Fruit fly (Drosophila melanogaster) whole organism, prepupa: ENCODE data around the gene CG31904.

Experiments
- CG10631 ChIP-seq: fragments of 200-800 bp; sonication (Bioruptor generic); optimal IDR thresholded peaks from 2 replicates; lab custom pipeline; 2016; ENCODE audit warnings: missing biosample characterization, missing genetic modification characterization
- CG10669 ChIP-seq: fragments of 200-800 bp; sonication (Bioruptor generic); optimal IDR thresholded peaks from 3 replicates; lab custom pipeline; 2018; ENCODE audit warnings: missing biosample characterization, mild to moderate bottlenecking, missing genetic modification characterization, moderate library complexity
- CG11294 ChIP-seq: fragments of 200-800 bp; sonication (Bioruptor generic); IDR thresholded peaks from 2 replicates; pipeline ENCODE4 v1.3.6; 2022; ENCODE audit warnings: missing biosample characterization, missing genetic modification characterization
- CG15336 ChIP-seq: fragments of 200-800 bp; sonication (Bioruptor generic); IDR thresholded peaks from 2 replicates; pipeline ENCODE4 v1.3.6; 2022; ENCODE audit warnings: missing biosample characterization, missing genetic modification characterization
- CG16779 ChIP-seq: fragments of 200-800 bp; sonication (Bioruptor generic); optimal IDR thresholded peaks from 3 replicates; lab custom pipeline; 2017; ENCODE audit warnings: missing biosample characterization, mild to moderate bottlenecking, missing genetic modification characterization
- CG3032 ChIP-seq: fragments of 200-800 bp; optimal IDR thresholded peaks from 2 replicates; lab custom pipeline; 2019; ENCODE audit warnings: missing biosample characterization, mild to moderate bottlenecking, missing genetic modification characterization, moderate library complexity
- CG32006 ChIP-seq: fragments of 200-800 bp; sonication (Bioruptor generic); optimal IDR thresholded peaks from 3 replicates; lab custom pipeline; 2017; ENCODE audit warnings: missing biosample characterization, mild to moderate bottlenecking, missing genetic modification characterization
- CG6163 ChIP-seq: fragments of 200-800 bp; sonication (Bioruptor generic); IDR thresholded peaks from 3 replicates; pipeline ENCODE4 v1.3.6; 2022; ENCODE audit warnings: missing biosample characterization, missing genetic modification characterization
- CG6276 ChIP-seq: fragments of 200-800 bp; sonication (Bioruptor generic); optimal IDR thresholded peaks from 2 replicates; lab custom pipeline; 2017; ENCODE audit warnings: missing biosample characterization, mild to moderate bottlenecking, missing genetic modification characterization
- CG6792 ChIP-seq: fragments of 200-800 bp; sonication (Bioruptor generic); optimal IDR thresholded peaks from 3 replicates; lab custom pipeline; 2016; ENCODE audit warnings: missing biosample characterization, missing genetic modification characterization
- CG6808 ChIP-seq: fragments of 200-800 bp; sonication (Bioruptor generic); optimal IDR thresholded peaks from 3 replicates; lab custom pipeline; 2017; ENCODE audit warnings: missing biosample characterization, missing genetic modification characterization, mild to moderate bottlenecking, moderate library complexity, missing genetic modification reagents
- CG6854 ChIP-seq: fragments of 200-800 bp; sonication (Bioruptor generic); optimal IDR thresholded peaks from 2 replicates; lab custom pipeline; 2017; ENCODE audit warnings: missing biosample characterization, mild to moderate bottlenecking, missing genetic modification characterization
- CG8319 ChIP-seq: fragments of 200-800 bp; sonication (Bioruptor generic); optimal IDR thresholded peaks from 3 replicates; lab custom pipeline; 2016; ENCODE audit warnings: missing biosample characterization, missing genetic modification characterization
- CG8632 ChIP-seq: fragments of 200-800 bp; sonication (Bioruptor generic); optimal IDR thresholded peaks from 3 replicates; lab custom pipeline; 2016; ENCODE audit warnings: missing biosample characterization, missing genetic modification characterization
- CG9139 ChIP-seq: fragments of 200-800 bp; sonication (Bioruptor generic); optimal IDR thresholded peaks from 3 replicates; lab custom pipeline; 2017; ENCODE audit warnings: missing biosample characterization, mild to moderate bottlenecking, missing genetic modification characterization
- Eip75B ChIP-seq: fragments of 200-800 bp; sonication (Bioruptor generic); optimal IDR thresholded peaks from 3 replicates; lab custom pipeline; 2016; ENCODE audit warnings: missing biosample characterization, missing genetic modification characterization
- Eip78C ChIP-seq: fragments of 200-800 bp; sonication (Bioruptor generic); peaks from one replicate; lab custom pipeline; 2016; ENCODE audit warnings: missing biosample characterization, missing genetic modification characterization
- Gug ChIP-seq: fragments of 200-800 bp; sonication (Bioruptor generic); IDR thresholded peaks from 2 replicates; pipeline ENCODE4 v1.3.6; 2022; ENCODE audit warnings: missing biosample characterization, missing genetic modification characterization
- Hr39 ChIP-seq: fragments of 200-800 bp; sonication (Bioruptor generic); optimal IDR thresholded peaks from 2 replicates; lab custom pipeline; 2016; ENCODE audit warnings: missing biosample characterization, missing genetic modification characterization
- Met ChIP-seq: fragments of 200-800 bp; sonication (Bioruptor generic); optimal IDR thresholded peaks from 3 replicates; lab custom pipeline; 2016; ENCODE audit warnings: missing biosample characterization, missing genetic modification characterization
- OdsH ChIP-seq: fragments of 200-800 bp; sonication (Bioruptor generic); optimal IDR thresholded peaks from 3 replicates; lab custom pipeline; 2016; ENCODE audit warnings: missing biosample characterization, missing genetic modification characterization
- Sox102F ChIP-seq: fragments of 200-800 bp; sonication (Bioruptor generic); optimal IDR thresholded peaks from 2 replicates; lab custom pipeline; 2016; ENCODE audit warnings: missing biosample characterization, mild to moderate bottlenecking, missing genetic modification characterization
- Sox14 ChIP-seq: fragments of 200-800 bp; sonication (Bioruptor generic); optimal IDR thresholded peaks from 3 replicates; lab custom pipeline; 2016; ENCODE audit warnings: missing biosample characterization, missing genetic modification characterization
- Sox15 ChIP-seq: fragments of 200-800 bp; sonication (Bioruptor generic); optimal IDR thresholded peaks from 3 replicates; lab custom pipeline; 2016; ENCODE audit warnings: missing biosample characterization, missing genetic modification characterization
- cyc ChIP-seq: fragments of 200-800 bp; sonication (Bioruptor generic); optimal IDR thresholded peaks from 3 replicates; lab custom pipeline; 2016; ENCODE audit warnings: missing biosample characterization, missing genetic modification characterization
- dac ChIP-seq: fragments of 200-800 bp; sonication (Bioruptor generic); optimal IDR thresholded peaks from 2 replicates; lab custom pipeline; 2017; ENCODE audit warnings: missing biosample characterization, mild to moderate bottlenecking, missing genetic modification characterization
- fd59A ChIP-seq: fragments of 200-800 bp; sonication (Bioruptor generic); optimal IDR thresholded peaks from 2 replicates; lab custom pipeline; 2017; ENCODE audit warnings: missing biosample characterization, mild to moderate bottlenecking, missing genetic modification characterization, missing genetic modification reagents
- fd85E ChIP-seq: fragments of 200-800 bp; sonication (Bioruptor generic); optimal IDR thresholded peaks from 3 replicates; lab custom pipeline; 2016; ENCODE audit warnings: missing biosample characterization, missing genetic modification characterization
- fkh ChIP-seq: fragments of 200-800 bp; sonication (Bioruptor generic); optimal IDR thresholded peaks from 3 replicates; lab custom pipeline; 2017; ENCODE audit warnings: missing biosample characterization, mild to moderate bottlenecking, missing genetic modification characterization, moderate library complexity
- lz ChIP-seq: fragments of 200-800 bp; sonication (Bioruptor generic); optimal IDR thresholded peaks from 3 replicates; lab custom pipeline; 2016; ENCODE audit warnings: missing biosample characterization, missing genetic modification characterization
- net ChIP-seq: fragments of 200-800 bp; sonication (Bioruptor generic); optimal IDR thresholded peaks from 3 replicates; lab custom pipeline; 2016; ENCODE audit warnings: missing biosample characterization, missing genetic modification characterization
- pdm3 ChIP-seq: fragments of 200-800 bp; sonication (Bioruptor generic); optimal IDR thresholded peaks from 3 replicates; lab custom pipeline; 2016; ENCODE audit warnings: missing biosample characterization, missing genetic modification characterization
- spab ChIP-seq: fragments of 200-800 bp; sonication (Bioruptor generic); optimal IDR thresholded peaks from 2 replicates; lab custom pipeline; 2017; ENCODE audit warnings: missing biosample characterization, mild to moderate bottlenecking, missing genetic modification characterization, missing genetic modification reagents
- svp ChIP-seq: fragments of 200-800 bp; sonication (Bioruptor generic); peaks from one replicate; lab custom pipeline; 2016; ENCODE audit warnings: missing biosample characterization, missing genetic modification characterization
- topi ChIP-seq: fragments of 200-800 bp; sonication (Bioruptor generic); optimal IDR thresholded peaks from 3 replicates; lab custom pipeline; 2016; ENCODE audit warnings: missing biosample characterization, missing genetic modification characterization
- vri ChIP-seq: fragments of 200-800 bp; sonication (Bioruptor generic); optimal IDR thresholded peaks from 3 replicates; lab custom pipeline; 2016; ENCODE audit warnings: missing biosample characterization, mild to moderate bottlenecking, missing genetic modification characterization

Gene CG31904

dm6 chr2L:7726268-7726997 is 12.2 kb downstream of the CG31904 start, which contains the start of gene CG13795:
TSS of gene CG13795 (minus strand) at chr2L:7726298.
- TF ChIP-seq CG10669 (GFP tag; lab: Kevin White, UChicago) (peak; percentile 24), Hr39 (GFP tag; lab: Kevin White, UChicago) (peak; percentile 37), CG32006 (peak; percentile 8), OdsH (GFP tag; lab: Kevin White, UChicago) (peak; percentile 20), CG16779 (no peak), dac (GFP tag; lab: Kevin White, UChicago) (no peak), svp (GFP tag; lab: Kevin White, UChicago) (peak; percentile 70), lz (peak; percentile 11), Eip75B (GFP tag; lab: Kevin White, UChicago) (no peak)

dm6 chr2L:7722723-7723122 is 15.9 kb downstream of the CG31904 start, which contains the start of gene CG13794:
TSS of gene CG13794 (minus strand) at chr2L:7722823.
- TF ChIP-seq CG8319: no peak
- TF ChIP-seq vri: no peak
- TF ChIP-seq CG6792 (GFP tag; lab: Kevin White, UChicago): no peak
- TF ChIP-seq Eip78C (GFP tag; lab: Kevin White, UChicago): no peak
- no peak for TF ChIP-seq CG8632 (GFP tag; lab: Kevin White, UChicago)
- TF ChIP-seq CG11294 (GFP tag; lab: Robert Waterston, UW): no peak
- TF ChIP-seq CG10631 (GFP tag; lab: Kevin White, UChicago): no peak
- no peak for TF ChIP-seq Sox15
- TF ChIP-seq CG9139: no peak
- no peak for TF ChIP-seq topi (GFP tag; lab: Kevin White, UChicago)
- no peak for TF ChIP-seq CG6276 (GFP tag; lab: Kevin White, UChicago)
- TF ChIP-seq CG15336 (GFP tag; lab: Robert Waterston, UW): no peak
- TF ChIP-seq CG16779: no peak
- TF ChIP-seq CG10669 (GFP tag; lab: Kevin White, UChicago): no peak
- no peak for TF ChIP-seq CG6854 (GFP tag; lab: Kevin White, UChicago)
- no peak for TF ChIP-seq spab
- no peak for TF ChIP-seq CG6163 (GFP tag; lab: Robert Waterston, UW)
- no peak for TF ChIP-seq svp (GFP tag; lab: Kevin White, UChicago)
- TF ChIP-seq fd85E (GFP tag; lab: Kevin White, UChicago): no peak

- TF ChIP-seq net: no peak
- no peak for TF ChIP-seq CG3032 (tag; lab: Kevin White, UChicago)
- no peak for TF ChIP-seq cyc (GFP tag; lab: Kevin White, UChicago)
- no peak for TF ChIP-seq OdsH (GFP tag; lab: Kevin White, UChicago)
- TF ChIP-seq Gug (GFP tag; lab: Robert Waterston, UW): no peak
- no peak for TF ChIP-seq Eip78C (GFP tag; lab: Kevin White, UChicago)
- TF ChIP-seq topi (GFP tag; lab: Kevin White, UChicago): no peak
- no peak for TF ChIP-seq pdm3 (GFP tag; lab: Kevin White, UChicago)
- TF ChIP-seq CG11294 (GFP tag; lab: Robert Waterston, UW): no peak
- no peak for TF ChIP-seq CG9139
- no peak for TF ChIP-seq fd59A (GFP tag; lab: Kevin White, UChicago)
- TF ChIP-seq CG6808: no peak
- TF ChIP-seq spab: no peak
- TF ChIP-seq lz: no peak
- no peak for TF ChIP-seq Hr39 (GFP tag; lab: Kevin White, UChicago)
- no peak for TF ChIP-seq Sox14 (GFP tag; lab: Kevin White, UChicago)
- TF ChIP-seq fkh (GFP tag; lab: Kevin White, UChicago): no peak
- TF ChIP-seq Met (GFP tag; lab: Kevin White, UChicago): no peak
- no peak for TF ChIP-seq Sox102F
These were observed 16.5 kb downstream of the CG31904 start for dm6 chr2L:7722102-7722501.

- no peak for TF ChIP-seq Sox15
- TF ChIP-seq, all 60 proteins: peak for 0
These were observed 19.2 kb downstream of the CG31904 start, which contains the start of gene CG13793 for dm6 chr2L:7719387-7719786. TSS of gene CG13793 (minus strand) at chr2L:7719487.
